Worm (Caenorhabditis elegans) whole organism, mixed stage, embryonic: ENCODE measurements around the gene T28A11.4.

Source experiments
- blmp-1 ChIP-seq: fragments of 150-350 bp; optimal IDR thresholded peaks from 2 replicates; lab custom pipeline; 2014; ENCODE audit warnings: missing biosample characterization, missing genetic modification characterization
- ces-1 ChIP-seq: fragments of 150-350 bp; optimal IDR thresholded peaks from 2 replicates; lab custom pipeline; 2014; ENCODE audit warnings: missing biosample characterization, missing genetic modification reagents, missing genetic modification characterization
- elt-1 ChIP-seq: sonication (generic microtip); optimal IDR thresholded peaks from 2 replicates; lab custom pipeline; 2017; ENCODE audit warnings: missing genetic modification characterization, mild to moderate bottlenecking, missing compliant biosample characterization, antibody characterized with exemption, moderate library complexity, borderline replicate concordance; ENCODE audit not compliant: insufficient read depth
- ham-2 ChIP-seq: fragments of 200-800 bp; sonication (Bioruptor generic); optimal IDR thresholded peaks from 2 replicates; lab custom pipeline; 2018; ENCODE audit warnings: mild to moderate bottlenecking, missing genetic modification characterization, missing compliant biosample characterization
- lsy-2 ChIP-seq: fragments of 150-350 bp; optimal IDR thresholded peaks from 2 replicates; lab custom pipeline; 2014; ENCODE audit warnings: missing biosample characterization, missing genetic modification characterization
- mep-1 ChIP-seq: fragments of 150-350 bp; optimal IDR thresholded peaks from 2 replicates; lab custom pipeline; 2017; ENCODE audit warnings: missing biosample characterization, missing genetic modification reagents, missing genetic modification characterization, inconsistent platforms
- nhr-12 ChIP-seq: fragments of 150-350 bp; optimal IDR thresholded peaks from 2 replicates; lab custom pipeline; 2014; ENCODE audit warnings: missing biosample characterization, missing genetic modification characterization
- nhr-76 ChIP-seq: sonication (generic microtip); optimal IDR thresholded peaks from 2 replicates; lab custom pipeline; 2017; ENCODE audit warnings: missing biosample characterization, missing genetic modification characterization
- pha-4 ChIP-seq: fragments of 150-350 bp; optimal IDR thresholded peaks from 2 replicates; lab custom pipeline; 2018; ENCODE audit warnings: missing biosample characterization, missing genetic modification reagents, missing genetic modification characterization
- snpc-4 ChIP-seq: fragments of 150-350 bp; optimal IDR thresholded peaks from 2 replicates; lab custom pipeline; 2014; ENCODE audit warnings: missing biosample characterization, missing genetic modification characterization
- unc-39 ChIP-seq: fragments of 150-350 bp; optimal IDR thresholded peaks from 2 replicates; lab custom pipeline; 2014; ENCODE audit warnings: missing biosample characterization, missing genetic modification characterization
- unc-62 ChIP-seq: fragments of 150-350 bp; optimal IDR thresholded peaks from 2 replicates; lab custom pipeline; 2014; ENCODE audit warnings: missing biosample characterization, missing genetic modification reagents, missing genetic modification characterization
- ztf-11 ChIP-seq: fragments of 150-350 bp; optimal IDR thresholded peaks from 2 replicates; lab custom pipeline; 2014; ENCODE audit warnings: missing biosample characterization, missing genetic modification characterization

DNA sequence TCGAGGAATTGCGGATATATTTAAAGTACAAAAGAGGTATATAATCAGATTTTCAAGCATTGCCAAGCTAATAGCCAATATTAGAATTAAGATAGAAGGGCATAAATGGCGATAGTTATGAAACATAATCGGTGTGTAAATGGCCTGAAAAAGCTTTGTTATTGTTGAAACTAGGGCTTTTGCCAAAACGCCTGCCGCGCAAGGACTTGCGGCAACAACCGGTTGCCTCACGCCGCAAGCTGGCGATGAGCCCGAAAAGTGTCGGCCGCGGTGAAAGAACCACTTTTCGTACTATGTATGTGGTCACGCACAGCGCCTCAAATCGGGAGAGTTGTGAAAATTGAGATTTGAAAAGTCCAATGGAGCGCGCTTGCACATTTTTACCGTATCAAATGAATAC lies 25.6 kb downstream of the T28A11.4 start:
- TF ChIP-seq nhr-12 (tag; lab: Kevin White, UChicago) (no peak), ztf-11 (tag; lab: Kevin White, UChicago) (no peak), snpc-4 (tag; lab: Kevin White, UChicago) (no peak), nhr-76 (tag; lab: Kevin White, UChicago) (no peak), lsy-2 (tag; lab: Kevin White, UChicago) (no peak), ham-2 (no peak), mep-1 (tag; lab: Kevin White, UChicago) (no peak), elt-1 (tag; lab: Kevin White, UChicago) (no peak), ces-1 (GFP tag; lab: Kevin White, UChicago) (no peak), unc-39 (tag; lab: Kevin White, UChicago) (no peak), unc-62 (GFP tag; lab: Kevin White, UChicago) (no peak), pha-4 (no peak), blmp-1 (tag; lab: Kevin White, UChicago) (no peak)
